Worm (Caenorhabditis elegans) whole organism, L1 larva: ENCODE measurements around the gene pat-4.
A peak's percentile ranks its signal among the peaks of the same experiment; 100 is the strongest.

Experiments used
- C04F5.9 ChIP-seq: sonication (generic microtip); optimal IDR thresholded peaks from 2 replicates; lab custom pipeline; 2016; ENCODE audit warnings: missing genetic modification characterization, missing compliant biosample characterization
- C16A3.4 ChIP-seq: fragments of 150-350 bp; optimal IDR thresholded peaks from 2 replicates; lab custom pipeline; 2014; ENCODE audit warnings: missing biosample characterization, missing genetic modification characterization
- F16B12.6 ChIP-seq: fragments of 150-350 bp; optimal IDR thresholded peaks from 2 replicates; lab custom pipeline; 2014; ENCODE audit warnings: missing biosample characterization, missing genetic modification characterization
- Y116A8C.19 ChIP-seq: sonication (generic microtip); optimal IDR thresholded peaks from 2 replicates; lab custom pipeline; 2016; ENCODE audit warnings: missing compliant biosample characterization, missing genetic modification characterization, borderline replicate concordance
- aha-1 ChIP-seq: fragments of 150-350 bp; optimal IDR thresholded peaks from 2 replicates; lab custom pipeline; 2014; ENCODE audit warnings: missing biosample characterization, missing genetic modification characterization
- ama-1 ChIP-seq: fragments of 150-350 bp; optimal IDR thresholded peaks from 2 replicates; lab custom pipeline; 2014
- ceh-63 ChIP-seq: fragments of 200-800 bp; sonication (Bioruptor generic); optimal IDR thresholded peaks from 2 replicates; lab custom pipeline; 2018; ENCODE audit warnings: mild to moderate bottlenecking, missing genetic modification characterization, missing compliant biosample characterization
- ceh-8 ChIP-seq: fragments of 200-800 bp; sonication (Bioruptor generic); optimal IDR thresholded peaks from 2 replicates; lab custom pipeline; 2018; ENCODE audit warnings: mild to moderate bottlenecking, missing genetic modification characterization, moderate library complexity, missing compliant biosample characterization
- ceh-82 ChIP-seq, 3 experiments: fragments of 150-350 bp in 1 of 3; sonication (generic microtip) in 2 of 3; optimal IDR thresholded peaks; 2 replicates each; lab custom pipeline; 2014 to 2017; ENCODE audit warnings: missing biosample characterization in 3 of 3, missing genetic modification characterization in 3 of 3
- ceh-88 ChIP-seq: fragments of 200-800 bp; sonication (Bioruptor generic); IDR thresholded peaks from 2 replicates; pipeline ENCODE4 v1.3.6; 2022; ENCODE audit warnings: missing genetic modification characterization, missing compliant biosample characterization
- ces-1 ChIP-seq: fragments of 150-350 bp; optimal IDR thresholded peaks from 2 replicates; lab custom pipeline; 2014; ENCODE audit warnings: missing biosample characterization, missing genetic modification reagents, missing genetic modification characterization
- dpl-1 ChIP-seq, 3 experiments: fragments of 150-350 bp in 2 of 3; sonication (generic microtip) in 1 of 3; optimal IDR thresholded peaks; 2 replicates each; lab custom pipeline; 2014 to 2017; ENCODE audit warnings: missing biosample characterization in 3 of 3, missing genetic modification characterization in 3 of 3, missing genetic modification reagents in 3 of 3
- dsc-1 ChIP-seq: sonication (generic microtip); optimal IDR thresholded peaks from 2 replicates; lab custom pipeline; 2016; ENCODE audit warnings: mild to moderate bottlenecking, missing genetic modification characterization, missing compliant biosample characterization
- efl-1 ChIP-seq, 4 experiments: fragments of 150-350 bp; optimal IDR thresholded peaks in 3 of 4; peaks in 1 of 4; 1 replicate in 1 of 4; 2 replicates in 3 of 4; lab custom pipeline; 2014; ENCODE audit warnings: missing biosample characterization in 2 of 4, missing genetic modification characterization in 2 of 4, missing genetic modification reagents in 2 of 4
- egl-13 ChIP-seq: sonication (generic microtip); optimal IDR thresholded peaks from 2 replicates; lab custom pipeline; 2016; ENCODE audit warnings: missing genotype, missing genetic modification reagents, missing genetic modification characterization, missing compliant biosample characterization
- ets-5 ChIP-seq: fragments of 200-800 bp; sonication (Bioruptor generic); IDR thresholded peaks from 2 replicates; pipeline ENCODE4 v1.3.6; 2022; ENCODE audit warnings: missing genetic modification characterization, missing compliant biosample characterization
- fkh-10 ChIP-seq: sonication (generic microtip); optimal IDR thresholded peaks from 2 replicates; lab custom pipeline; 2017; ENCODE audit warnings: missing biosample characterization, missing genetic modification reagents, missing genetic modification characterization
- fkh-4 ChIP-seq: sonication (generic microtip); optimal IDR thresholded peaks from 2 replicates; lab custom pipeline; 2016; ENCODE audit warnings: missing compliant biosample characterization, missing genetic modification characterization, borderline replicate concordance
- fkh-8 ChIP-seq: sonication (generic microtip); optimal IDR thresholded peaks from 2 replicates; lab custom pipeline; 2016; ENCODE audit warnings: mild to moderate bottlenecking, missing genetic modification characterization, missing compliant biosample characterization
- hlh-17 ChIP-seq: fragments of 200-800 bp; sonication (Bioruptor generic); optimal IDR thresholded peaks from 2 replicates; lab custom pipeline; 2018; ENCODE audit warnings: missing genetic modification characterization, mild to moderate bottlenecking, missing compliant biosample characterization, moderate library complexity, borderline replicate concordance
- isw-1 ChIP-seq: fragments of 200-800 bp; sonication (Bioruptor generic); IDR thresholded peaks from 2 replicates; pipeline ENCODE4 v1.3.6; 2022; ENCODE audit warnings: missing genetic modification characterization, missing compliant biosample characterization
- lir-3 ChIP-seq: sonication (generic microtip); optimal IDR thresholded peaks from 2 replicates; lab custom pipeline; 2016; ENCODE audit warnings: mild to moderate bottlenecking, missing genetic modification characterization, moderate library complexity, missing compliant biosample characterization; ENCODE audit not compliant: poor library complexity
- lsy-2 ChIP-seq, 2 experiments: fragments of 150-350 bp; optimal IDR thresholded peaks; 2 replicates each; lab custom pipeline; 2014; ENCODE audit warnings: missing biosample characterization in 2 of 2, missing genetic modification characterization in 2 of 2
- mab-9 ChIP-seq: fragments of 200-800 bp; sonication (Bioruptor generic); IDR thresholded peaks from 2 replicates; pipeline ENCODE4 v1.3.6; 2022; ENCODE audit warnings: missing genetic modification reagents, missing genetic modification characterization, missing compliant biosample characterization
- mdl-1 ChIP-seq, 2 experiments: fragments of 150-350 bp; optimal IDR thresholded peaks; 2 replicates each; lab custom pipeline; 2014 to 2017; ENCODE audit warnings: missing biosample characterization in 2 of 2, missing genetic modification characterization in 2 of 2, inconsistent platforms in 1 of 2
- mef-2 ChIP-seq: fragments of 150-350 bp; optimal IDR thresholded peaks from 2 replicates; lab custom pipeline; 2014; ENCODE audit warnings: missing biosample characterization, missing genetic modification characterization
- nhr-76 ChIP-seq: sonication (generic microtip); optimal IDR thresholded peaks from 2 replicates; lab custom pipeline; 2017; ENCODE audit warnings: missing biosample characterization, missing genetic modification characterization
- nhr-85 ChIP-seq: sonication (generic microtip); peaks from one replicate; lab custom pipeline; 2016; ENCODE audit warnings: missing genetic modification characterization, inconsistent platforms, missing compliant biosample characterization
- rnt-1 ChIP-seq: sonication (generic microtip); optimal IDR thresholded peaks from 2 replicates; lab custom pipeline; 2016; ENCODE audit warnings: mild to moderate bottlenecking, missing genetic modification characterization, moderate library complexity, missing compliant biosample characterization
- snpc-4 ChIP-seq: fragments of 150-350 bp; optimal IDR thresholded peaks from 2 replicates; lab custom pipeline; 2014; ENCODE audit warnings: missing biosample characterization, missing genetic modification characterization
- snu-23 ChIP-seq: sonication (generic microtip); optimal IDR thresholded peaks from 2 replicates; lab custom pipeline; 2016; ENCODE audit warnings: missing genetic modification characterization, missing compliant biosample characterization
- sox-4 ChIP-seq: sonication (generic microtip); optimal IDR thresholded peaks from 2 replicates; lab custom pipeline; 2016; ENCODE audit warnings: missing genetic modification characterization, missing compliant biosample characterization
- swsn-7 ChIP-seq: sonication (generic microtip); optimal IDR thresholded peaks from 2 replicates; lab custom pipeline; 2016; ENCODE audit warnings: missing genetic modification characterization, missing compliant biosample characterization
- tbx-2 ChIP-seq: sonication (generic microtip); optimal IDR thresholded peaks from 2 replicates; lab custom pipeline; 2016; ENCODE audit warnings: missing genetic modification characterization, missing compliant biosample characterization
- tlp-1 ChIP-seq: fragments of 150-350 bp; optimal IDR thresholded peaks from 2 replicates; lab custom pipeline; 2014; ENCODE audit warnings: missing biosample characterization, missing genetic modification characterization
- unc-130 ChIP-seq: fragments of 150-350 bp; optimal IDR thresholded peaks from 2 replicates; lab custom pipeline; 2017; ENCODE audit warnings: missing biosample characterization, missing genetic modification characterization, inconsistent platforms
- xbp-1 ChIP-seq: sonication (generic microtip); optimal IDR thresholded peaks from 2 replicates; lab custom pipeline; 2016; ENCODE audit warnings: missing genetic modification characterization, missing compliant biosample characterization
- ztf-11 ChIP-seq, 2 experiments: sonication (generic microtip); optimal IDR thresholded peaks; 2 replicates each; lab custom pipeline; 2016 to 2017; ENCODE audit warnings: missing genetic modification characterization in 2 of 2, missing biosample characterization in 1 of 2, missing compliant biosample characterization in 1 of 2
- ztf-4 ChIP-seq: fragments of 150-350 bp; optimal IDR thresholded peaks from 2 replicates; lab custom pipeline; 2014; ENCODE audit warnings: missing biosample characterization, missing genetic modification characterization

pat-4 gene

DNA sequence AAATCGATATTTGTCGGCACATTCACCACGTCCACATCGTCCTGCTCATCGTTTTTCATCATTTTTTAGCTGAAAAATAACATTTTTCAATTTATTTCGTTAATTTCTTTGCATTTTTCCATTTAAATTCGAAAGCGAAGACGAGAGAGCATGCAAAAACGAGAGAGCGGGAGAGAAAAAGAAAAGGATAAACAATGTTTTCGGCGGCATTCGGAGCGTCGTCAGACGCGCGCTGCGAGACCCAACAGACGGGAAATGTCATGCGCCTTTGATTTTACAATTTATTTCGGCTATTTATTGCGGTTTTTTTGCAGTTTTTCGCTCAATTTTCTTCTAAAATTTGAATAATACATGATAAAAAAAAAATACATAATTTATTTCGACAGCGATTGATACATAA, 8.3 kb downstream of the pat-4 start, which contains the start of gene attf-3 (continued):
- peak; percentile 61 for TF ChIP-seq C16A3.4 (tag; lab: Kevin White, UChicago)
- TF ChIP-seq xbp-1, result peak; percentile 58
- TF ChIP-seq isw-1 (GFP tag; lab: Robert Waterston, UW), result peak; percentile 58
- TF ChIP-seq hlh-17 (GFP tag; lab: Kevin White, UChicago), result no peak
- TF ChIP-seq dsc-1, result peak; percentile 47
- TF ChIP-seq Y116A8C.19, result no peak
- TF ChIP-seq lsy-2 (tag; optimal IDR thresholded peaks at IDR 0.05; lab: Kevin White, UChicago), result peak; percentile 73 to 91
- peak; percentile 49 for TF ChIP-seq rnt-1 (tag; lab: Kevin White, UChicago)
- no peak for TF ChIP-seq tlp-1 (tag; lab: Kevin White, UChicago)
- peak; percentile 32 for TF ChIP-seq fkh-10 (GFP tag; lab: Kevin White, UChicago)
- no peak for TF ChIP-seq ces-1 (GFP tag; lab: Kevin White, UChicago)
- TF ChIP-seq lir-3 (tag; lab: Kevin White, UChicago), result no peak
- TF ChIP-seq snu-23 (GFP tag; lab: Kevin White, UChicago), result peak; percentile 70
- TF ChIP-seq fkh-4 (tag; lab: Kevin White, UChicago), result no peak
- peak in 1 of 2 experiments; percentile 57 for TF ChIP-seq mdl-1 (tag; optimal IDR thresholded peaks at IDR 0.05; lab: Kevin White, UChicago)
- TF ChIP-seq unc-130, result peak; percentile 52
- peak; percentile 49 for TF ChIP-seq egl-13 (tag; lab: Kevin White, UChicago)
- peak; percentile 20; the same call in 1 of the 2 replicates for TF ChIP-seq ceh-88 (GFP tag; lab: Robert Waterston, UW)
- TF ChIP-seq aha-1 (tag; lab: Kevin White, UChicago), result no peak
- no peak for TF ChIP-seq ztf-4

DNA sequence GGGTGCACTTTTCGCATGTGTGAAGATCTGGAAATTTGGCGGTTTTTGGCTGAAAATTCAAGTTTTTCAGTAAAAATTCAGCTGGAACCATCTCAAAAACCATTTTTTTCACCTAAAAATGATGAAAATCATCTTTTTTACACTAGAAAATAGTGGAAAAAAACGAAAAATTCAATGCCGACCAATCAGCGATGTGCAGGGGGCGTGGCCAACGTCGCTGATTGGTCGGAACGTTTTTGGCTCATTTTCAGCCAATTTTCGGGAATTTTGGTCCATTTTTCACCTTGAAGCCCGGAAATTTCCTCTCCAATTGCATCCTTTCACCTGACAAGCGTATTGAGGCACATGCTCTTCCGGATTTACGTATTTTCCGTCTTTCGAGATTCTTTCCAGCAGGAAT, 10.2 kb downstream of the pat-4 start:
- TF ChIP-seq aha-1 (tag; lab: Kevin White, UChicago) (no peak), ztf-4 (no peak), nhr-76 (tag; lab: Kevin White, UChicago) (no peak), nhr-85 (tag; lab: Kevin White, UChicago) (peak; percentile 56), mef-2 (no peak), C04F5.9 (tag; lab: Kevin White, UChicago) (no peak), efl-1 (optimal IDR thresholded peaks at IDR 0.05; lab: Kevin White, UChicago) (no peak), efl-1 (GFP tag; optimal IDR thresholded peaks at IDR 0.05 in 1 of 2; lab: Kevin White, UChicago) (peak in 1 of 2 experiments; percentile 25), tbx-2 (tag; lab: Kevin White, UChicago) (no peak)
- TF ChIP-seq, all 84 proteins: peak for 2

DNA sequence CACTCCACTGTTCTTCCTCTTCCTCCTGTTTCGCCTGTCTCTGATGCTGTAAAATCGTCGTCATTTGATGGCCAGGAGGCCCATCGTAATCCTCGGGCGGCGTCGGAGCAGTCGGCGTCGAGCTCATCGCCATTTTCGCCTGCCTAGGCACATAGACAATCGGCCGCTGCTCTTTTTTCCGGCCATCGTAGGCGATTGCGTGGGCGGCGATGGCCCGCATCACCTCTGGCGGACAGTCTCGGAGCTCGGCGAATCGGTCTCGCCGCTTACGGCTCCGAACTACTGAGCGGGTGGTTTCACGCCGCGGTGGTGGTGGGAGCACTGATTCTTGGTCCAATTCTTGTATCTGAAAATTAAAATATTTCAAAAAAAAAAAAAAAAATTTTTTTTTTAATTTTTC, 22.5 kb downstream of the pat-4 start:
- no peak for TF ChIP-seq sox-4 (tag; lab: Kevin White, UChicago)
- no peak for TF ChIP-seq tlp-1 (tag; lab: Kevin White, UChicago)
- TF ChIP-seq aha-1 (tag; lab: Kevin White, UChicago), result no peak
- TF ChIP-seq dpl-1 (GFP tag; optimal IDR thresholded peaks at IDR 0.05; lab: Kevin White, UChicago), result no peak
- no peak for TF ChIP-seq fkh-8 (tag; lab: Kevin White, UChicago)
- TF ChIP-seq ceh-63 (GFP tag; lab: Kevin White, UChicago), result no peak
- TF ChIP-seq mab-9 (GFP tag; lab: Robert Waterston, UW), result no peak
- TF ChIP-seq rnt-1 (tag; lab: Kevin White, UChicago), result no peak
- no peak for TF ChIP-seq dsc-1
- no peak for TF ChIP-seq ama-1 (lab: Kevin White, UChicago)
- no peak for TF ChIP-seq swsn-7 (tag; lab: Kevin White, UChicago)
- no peak for TF ChIP-seq ztf-11 (tag; optimal IDR thresholded peaks at IDR 0.05; lab: Kevin White, UChicago)
- TF ChIP-seq ceh-8, result no peak
- no peak for TF ChIP-seq F16B12.6 (tag; lab: Kevin White, UChicago)
- TF ChIP-seq ceh-82 (tag; optimal IDR thresholded peaks at IDR 0.05; lab: Kevin White, UChicago), result no peak
- no peak for TF ChIP-seq ets-5 (GFP tag; lab: Robert Waterston, UW)
- no peak for TF ChIP-seq snpc-4
- TF ChIP-seq C16A3.4 (tag; lab: Kevin White, UChicago), result no peak
